Fruit fly (Drosophila melanogaster): ENCODE results near the gene Arp1.

The Arp1 gene

DNA sequence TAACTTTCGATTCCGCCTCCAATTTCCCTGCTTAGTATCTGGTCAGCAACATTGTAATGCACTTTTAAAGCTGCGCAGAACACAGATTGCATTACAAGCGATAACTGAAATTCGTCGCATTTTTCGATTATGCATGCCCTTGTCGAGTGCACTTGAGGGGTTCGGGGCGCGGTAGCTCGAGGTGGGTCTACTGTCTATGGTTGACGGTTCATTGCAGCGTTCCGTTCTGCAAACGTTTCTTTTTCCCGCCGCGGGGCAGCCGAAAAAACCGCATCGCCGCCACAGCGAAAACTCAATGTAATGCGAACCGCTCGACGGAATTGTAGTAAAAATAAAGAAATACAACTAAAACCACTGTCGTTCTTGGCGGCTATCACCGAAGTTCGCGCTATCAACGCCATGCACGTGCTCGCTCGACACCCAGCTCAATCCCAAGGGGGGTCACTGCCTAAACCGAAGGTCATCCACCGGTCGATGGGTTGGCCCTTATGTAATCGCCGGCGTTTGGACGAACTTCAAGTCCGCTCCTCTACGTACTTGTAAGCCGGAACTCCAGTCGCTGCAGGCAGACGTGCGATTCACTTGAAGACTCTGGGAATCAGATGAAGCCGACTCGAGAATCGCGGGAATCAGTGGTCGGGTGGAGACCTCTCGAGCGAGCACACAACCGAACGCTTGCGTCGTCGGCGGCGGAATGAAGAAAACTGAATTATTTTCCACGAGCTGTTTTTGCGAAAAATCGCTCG, 2.7 kb upstream of the Arp1 start, which contains the start of gene kar:
Gene kar, minus strand, starts transcription at position 696 of the 746 bp plus-strand sequence.
- TF ChIP-seq pan (optimal IDR thresholded peaks at IDR 0.05) = no peak
- TF ChIP-seq usp (GFP tag; optimal IDR thresholded peaks at IDR 0.05) = no peak
- no peak for TF ChIP-seq psq (optimal IDR thresholded peaks at IDR 0.05)
- no peak for TF ChIP-seq Dll (optimal IDR thresholded peaks at IDR 0.05)
- TF ChIP-seq CG8478 (optimal IDR thresholded peaks at IDR 0.05) = no peak
- no peak for TF ChIP-seq EcR (GFP tag; optimal IDR thresholded peaks at IDR 0.05)

DNA sequence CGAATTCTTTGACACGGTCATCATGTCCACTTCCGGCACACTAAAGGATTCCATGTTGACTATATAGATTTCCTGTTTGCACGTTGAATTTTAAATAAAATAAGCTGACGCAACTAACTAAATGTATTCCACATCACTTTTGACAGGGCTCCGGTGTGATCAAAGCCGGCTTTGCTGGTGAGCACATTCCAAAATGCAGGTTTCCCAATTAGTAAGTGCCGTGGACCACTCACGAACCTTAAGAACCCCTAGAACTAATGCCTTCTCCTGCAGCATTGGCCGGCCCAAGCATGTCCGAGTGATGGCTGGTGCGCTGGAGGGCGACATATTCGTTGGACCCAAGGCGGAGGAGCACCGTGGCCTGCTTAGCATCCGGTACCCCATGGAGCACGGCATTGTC, 954 bp downstream of the Arp1 start, which contains the start of gene CG31347:
Gene CG31347, minus strand, starts transcription at position 101 of the 400 bp plus-strand sequence.
- TF ChIP-seq usp (GFP tag; optimal IDR thresholded peaks at IDR 0.05) (no peak), Dll (optimal IDR thresholded peaks at IDR 0.05) (no peak), pan (optimal IDR thresholded peaks at IDR 0.05) (no peak), EcR (GFP tag; optimal IDR thresholded peaks at IDR 0.05) (no peak), CG8478 (optimal IDR thresholded peaks at IDR 0.05) (no peak), psq (optimal IDR thresholded peaks at IDR 0.05) (no peak)

DNA sequence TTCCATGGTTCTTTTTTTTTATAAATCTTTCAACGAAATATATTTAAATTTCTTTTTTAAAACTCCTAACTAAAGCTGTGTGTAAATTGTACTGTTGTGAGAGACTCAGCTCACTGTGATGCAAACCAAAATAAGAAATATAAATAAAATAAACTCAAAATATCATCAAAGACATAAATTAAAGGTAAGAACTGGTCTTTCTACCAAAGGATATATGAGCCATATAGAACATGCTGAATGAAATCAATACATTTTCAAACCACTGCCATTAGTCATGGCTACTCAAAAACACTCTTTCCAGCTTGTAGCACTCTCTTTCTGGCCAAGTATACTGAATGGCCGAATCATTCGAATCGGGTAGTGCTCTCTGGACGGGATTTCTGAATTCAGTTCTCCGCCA, 3.2 kb downstream of the Arp1 start, which contains the start of the genes CG14391 and NijC:
Gene CG14391, minus strand, starts transcription at position 101 of the 400 bp plus-strand sequence.
Gene NijC, plus strand, starts transcription at position 388 of the 400 bp plus-strand sequence.
- TF ChIP-seq EcR (GFP tag; optimal IDR thresholded peaks at IDR 0.05) (no peak), CG8478 (optimal IDR thresholded peaks at IDR 0.05) (no peak), pan (optimal IDR thresholded peaks at IDR 0.05) (no peak), psq (optimal IDR thresholded peaks at IDR 0.05) (no peak), Dll (optimal IDR thresholded peaks at IDR 0.05) (no peak)

DNA sequence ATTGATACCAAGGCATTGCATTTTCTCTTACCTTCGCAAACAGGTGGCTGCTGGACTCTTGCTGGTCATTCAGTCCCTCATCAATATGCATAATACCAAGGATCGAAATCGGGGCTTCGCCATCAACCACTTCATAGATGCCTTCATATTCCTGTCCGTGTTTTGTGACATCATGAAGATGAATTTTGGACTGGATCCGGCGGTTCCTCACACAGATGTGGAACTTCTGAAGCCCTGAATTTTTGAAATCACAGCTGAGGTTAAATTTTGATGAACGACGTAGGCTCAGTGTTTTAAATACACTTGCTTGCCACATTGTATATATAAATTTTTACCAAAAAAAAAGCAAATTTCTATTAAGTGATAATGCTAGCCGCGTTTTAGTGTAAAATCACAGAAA, 5.5 kb downstream of the Arp1 start, which contains the start of gene Past1:
Gene Past1, plus strand, starts transcription at position 301 of the 400 bp plus-strand sequence.
- TF ChIP-seq Dll (optimal IDR thresholded peaks at IDR 0.05) = no peak
- TF ChIP-seq psq (optimal IDR thresholded peaks at IDR 0.05) = no peak
- TF ChIP-seq CG8478 (optimal IDR thresholded peaks at IDR 0.05) = no peak
- no peak for TF ChIP-seq EcR (GFP tag; optimal IDR thresholded peaks at IDR 0.05)
- TF ChIP-seq usp (GFP tag; optimal IDR thresholded peaks at IDR 0.05) = no peak
- TF ChIP-seq pan (optimal IDR thresholded peaks at IDR 0.05) = no peak

DNA sequence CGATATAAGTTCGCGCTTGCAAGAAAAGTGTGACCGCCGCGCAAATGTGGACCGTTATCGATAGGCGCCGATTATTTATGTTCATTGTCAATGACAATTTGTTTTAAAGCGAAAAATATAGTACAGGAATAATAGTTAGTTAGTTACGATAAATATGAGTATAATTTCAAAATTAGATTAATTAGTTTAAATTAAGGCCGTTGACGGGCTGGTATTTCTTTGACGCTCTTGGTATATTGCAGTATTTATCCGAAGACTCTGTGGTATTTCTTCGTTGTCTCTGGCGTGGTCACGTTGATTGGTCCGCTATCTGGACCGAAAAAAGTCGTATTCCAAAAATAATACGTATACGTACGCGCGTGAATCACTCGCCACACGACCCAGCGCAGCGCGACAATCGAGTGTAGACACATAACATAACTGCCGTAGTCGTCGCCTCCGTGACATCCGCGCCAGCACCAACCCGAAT, 6.1 kb downstream of the Arp1 start:
- TF ChIP-seq usp (GFP tag; optimal IDR thresholded peaks at IDR 0.05) (no peak), EcR (GFP tag; optimal IDR thresholded peaks at IDR 0.05) (no peak), CG8478 (optimal IDR thresholded peaks at IDR 0.05) (no peak), Dll (optimal IDR thresholded peaks at IDR 0.05) (no peak), pan (optimal IDR thresholded peaks at IDR 0.05) (no peak), psq (optimal IDR thresholded peaks at IDR 0.05) (no peak)

DNA sequence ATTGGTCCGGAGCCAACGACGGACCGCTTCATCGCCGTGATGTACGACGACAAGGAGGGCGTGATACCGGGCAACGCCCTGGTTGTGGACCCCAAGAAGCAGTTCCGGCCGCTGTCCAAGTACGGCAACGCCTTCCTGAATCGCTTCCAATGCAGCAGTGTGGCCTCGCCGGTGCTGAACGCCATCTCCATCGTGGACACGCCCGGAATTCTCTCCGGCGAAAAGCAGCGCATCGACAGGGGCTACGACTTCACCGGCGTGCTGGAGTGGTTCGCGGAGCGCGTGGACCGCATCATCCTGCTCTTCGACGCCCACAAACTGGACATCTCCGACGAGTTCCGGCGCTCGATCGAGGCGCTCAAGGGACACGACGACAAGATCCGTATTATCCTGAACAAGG, 6.8 kb downstream of the Arp1 start:
- TF ChIP-seq pan (optimal IDR thresholded peaks at IDR 0.05) = no peak
- TF ChIP-seq Dll (optimal IDR thresholded peaks at IDR 0.05) = no peak
- no peak for TF ChIP-seq psq (optimal IDR thresholded peaks at IDR 0.05)
- no peak for TF ChIP-seq CG8478 (optimal IDR thresholded peaks at IDR 0.05)
- TF ChIP-seq usp (GFP tag; optimal IDR thresholded peaks at IDR 0.05) = no peak
- no peak for TF ChIP-seq EcR (GFP tag; optimal IDR thresholded peaks at IDR 0.05)

DNA sequence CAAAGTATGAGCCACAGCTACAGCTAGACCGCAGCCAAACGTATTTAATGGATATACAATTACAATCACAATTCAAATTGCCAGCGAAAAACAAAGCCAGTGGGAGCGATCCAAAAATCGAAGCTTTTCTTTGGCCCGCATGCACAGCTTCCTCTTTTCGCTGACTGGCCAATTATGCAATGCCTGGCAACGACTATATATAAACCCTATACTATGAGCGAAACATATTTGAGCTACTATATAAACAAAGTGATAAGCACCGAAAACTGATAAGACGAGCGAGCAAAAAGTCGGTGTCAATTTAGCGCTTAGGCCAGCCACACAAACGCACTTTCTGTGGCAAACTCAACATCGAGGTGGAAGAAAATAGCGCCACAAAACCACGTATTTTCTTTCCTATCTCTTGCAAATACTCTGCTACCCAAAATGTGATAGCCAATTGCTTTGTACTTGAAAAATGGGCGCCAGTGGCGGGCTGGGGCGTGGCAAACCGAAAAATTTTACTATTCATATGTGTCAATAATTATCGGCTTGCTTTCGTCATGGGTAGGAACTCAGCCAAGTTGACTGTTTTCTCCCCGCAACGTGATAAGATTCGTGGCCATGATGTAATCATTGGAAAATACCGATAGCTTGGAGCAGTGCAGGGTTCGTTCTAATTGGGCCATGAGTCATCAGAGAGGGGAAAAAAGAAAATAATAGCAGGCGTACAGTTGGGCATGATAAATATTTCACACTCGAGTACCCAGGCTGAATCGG, 8.3 kb downstream of the Arp1 start:
- no peak for TF ChIP-seq pan (optimal IDR thresholded peaks at IDR 0.05)
- no peak for TF ChIP-seq psq (optimal IDR thresholded peaks at IDR 0.05)
- TF ChIP-seq usp (GFP tag; optimal IDR thresholded peaks at IDR 0.05) = no peak

DNA sequence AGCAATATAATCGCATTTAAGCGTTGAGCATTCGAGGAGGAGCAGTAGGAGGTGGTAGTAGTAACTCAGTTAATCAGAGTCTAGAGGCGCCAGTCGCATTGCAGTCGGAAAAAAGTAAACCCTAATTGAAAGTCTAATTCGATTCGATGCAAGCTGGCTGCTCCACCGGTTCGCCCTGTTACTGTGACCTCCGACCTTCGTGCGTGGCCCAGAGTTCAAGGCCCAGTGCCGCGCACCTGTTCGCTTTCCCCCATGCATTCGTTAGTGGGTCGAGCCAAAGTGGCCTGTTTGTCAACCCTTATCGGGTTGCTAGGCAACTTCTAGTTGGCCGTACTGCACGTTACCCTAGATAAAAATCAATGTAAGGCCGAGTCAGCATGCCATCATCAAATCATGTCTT, 8.9 kb downstream of the Arp1 start:
- TF ChIP-seq Dll (optimal IDR thresholded peaks at IDR 0.05) (no peak), psq (optimal IDR thresholded peaks at IDR 0.05) (no peak), CG8478 (optimal IDR thresholded peaks at IDR 0.05) (no peak), usp (GFP tag; optimal IDR thresholded peaks at IDR 0.05) (no peak), EcR (GFP tag; optimal IDR thresholded peaks at IDR 0.05) (no peak), pan (optimal IDR thresholded peaks at IDR 0.05) (no peak)

DNA sequence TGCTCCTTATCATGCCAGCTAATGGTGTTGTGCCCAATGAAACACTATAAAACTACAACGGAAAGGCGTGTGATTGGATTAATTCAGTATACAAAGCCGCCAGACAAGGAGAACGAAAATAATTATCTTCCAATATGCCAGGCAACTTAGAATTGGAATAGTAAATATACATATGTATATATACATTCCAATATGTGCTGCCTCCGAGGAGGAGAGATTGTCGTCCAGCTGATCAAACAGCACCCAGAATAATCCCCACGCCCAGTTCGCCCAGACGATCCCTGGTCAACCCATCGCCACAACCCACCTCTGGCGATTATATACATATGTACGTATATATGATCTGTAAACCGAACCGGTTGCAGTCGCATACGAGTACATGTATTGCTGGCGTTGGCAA, 9.7 kb downstream of the Arp1 start:
- TF ChIP-seq usp (GFP tag; optimal IDR thresholded peaks at IDR 0.05) (no peak), CG8478 (optimal IDR thresholded peaks at IDR 0.05) (no peak), psq (optimal IDR thresholded peaks at IDR 0.05) (no peak), EcR (GFP tag; optimal IDR thresholded peaks at IDR 0.05) (no peak), Dll (optimal IDR thresholded peaks at IDR 0.05) (no peak), pan (optimal IDR thresholded peaks at IDR 0.05) (no peak)

DNA sequence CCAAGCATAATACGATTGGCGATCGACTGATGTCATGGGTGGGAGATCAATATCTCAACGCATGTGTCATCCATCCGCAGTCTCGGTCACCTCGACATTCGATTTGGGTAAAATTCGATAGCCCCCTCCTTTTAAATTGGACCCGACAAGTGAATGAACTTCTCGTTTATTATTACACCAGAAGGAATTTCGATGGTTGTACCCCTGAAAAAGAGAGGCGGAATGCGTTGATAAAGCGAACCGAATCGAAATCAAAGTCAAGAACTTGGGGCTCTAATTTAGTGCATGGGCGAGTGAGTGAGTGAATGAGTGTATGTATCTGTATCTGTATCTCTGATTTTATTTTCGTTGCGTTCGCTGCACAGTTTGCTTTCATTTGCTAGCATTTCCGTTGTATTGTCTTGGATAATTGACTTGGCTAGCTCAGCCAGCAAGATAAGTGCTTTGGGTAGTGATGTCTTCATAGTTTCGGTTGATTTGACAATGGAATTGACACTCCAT, 10.5 kb downstream of the Arp1 start:
- TF ChIP-seq psq (optimal IDR thresholded peaks at IDR 0.05) (no peak), pan (optimal IDR thresholded peaks at IDR 0.05) (no peak), usp (GFP tag; optimal IDR thresholded peaks at IDR 0.05) (no peak), CG8478 (optimal IDR thresholded peaks at IDR 0.05) (no peak), Dll (optimal IDR thresholded peaks at IDR 0.05) (no peak), EcR (GFP tag; optimal IDR thresholded peaks at IDR 0.05) (no peak)

DNA sequence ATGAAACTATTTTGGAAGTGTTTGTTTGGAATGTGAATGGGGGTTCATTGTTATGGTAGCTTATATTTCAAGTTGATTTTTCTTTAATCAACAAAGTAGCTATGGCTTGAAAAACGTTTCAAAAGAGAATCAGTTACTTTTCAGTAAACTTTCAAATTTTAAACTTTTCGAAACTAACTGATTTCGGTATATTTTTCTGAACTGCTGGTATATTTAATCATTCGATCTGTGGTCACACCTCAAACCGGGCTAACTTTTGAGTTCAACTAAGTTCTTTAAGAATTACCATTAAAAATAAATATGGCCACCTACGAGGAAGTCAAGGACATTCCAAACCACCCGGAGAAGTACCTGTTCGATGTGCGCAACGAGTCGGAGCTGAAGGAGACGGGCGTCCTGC, 13.3 kb downstream of the Arp1 start, which contains the start of gene CG12279:
Gene CG12279, plus strand, starts transcription at position 234 of the 400 bp plus-strand sequence.
- TF ChIP-seq psq (optimal IDR thresholded peaks at IDR 0.05) (no peak), CG8478 (optimal IDR thresholded peaks at IDR 0.05) (no peak), EcR (GFP tag; optimal IDR thresholded peaks at IDR 0.05) (no peak), Dll (optimal IDR thresholded peaks at IDR 0.05) (no peak), usp (GFP tag; optimal IDR thresholded peaks at IDR 0.05) (no peak), pan (optimal IDR thresholded peaks at IDR 0.05) (no peak)

All from whole organism.